Worm (Caenorhabditis elegans) whole organism, midembryonic: Measurements from ENCODE around the gene atl-1.

Experiments
- cog-1 ChIP-seq: sonication (generic microtip); optimal IDR thresholded peaks from 2 replicates; lab custom pipeline; 2016; ENCODE audit warnings: missing genetic modification characterization, missing compliant biosample characterization
- ref-1 ChIP-seq: fragments of 200-800 bp; sonication (Bioruptor generic); conservative IDR thresholded peaks from 2 replicates; pipeline ENCODE4 v1.3.6; 2022; ENCODE audit warnings: missing genetic modification reagents, missing genetic modification characterization, missing compliant biosample characterization
- tab-1 ChIP-seq: fragments of 200-800 bp; sonication (Bioruptor generic); IDR thresholded peaks from 2 replicates; pipeline ENCODE4 v1.3.6; 2022; ENCODE audit warnings: missing genetic modification characterization, missing compliant biosample characterization
- ztf-23 ChIP-seq: fragments of 200-800 bp; sonication (Bioruptor generic); IDR thresholded peaks from 2 replicates; pipeline ENCODE4 v1.3.6; 2022; ENCODE audit warnings: missing genetic modification reagents, missing genetic modification characterization, missing compliant biosample characterization

DNA sequence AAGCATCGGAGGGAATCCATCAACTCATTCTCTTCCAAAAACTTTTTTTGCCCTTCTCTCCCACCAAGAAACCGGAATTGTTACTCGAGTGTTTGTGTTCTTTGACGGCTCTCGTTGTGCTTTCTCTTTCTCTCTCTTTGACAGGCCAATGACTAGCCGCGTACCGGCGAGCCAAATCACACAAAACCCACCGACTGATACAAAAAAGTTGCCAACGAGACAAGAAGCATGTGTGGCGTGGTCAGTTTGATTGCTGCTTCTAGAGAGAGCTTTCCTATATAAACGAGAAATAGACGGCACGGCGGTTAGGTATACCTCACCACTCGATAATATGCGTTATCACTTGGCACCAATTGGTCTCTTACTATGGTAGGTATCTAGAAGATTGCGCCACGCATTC, 29.7 kb downstream of the atl-1 start, which contains the start of gene pqn-63:
- no peak for TF ChIP-seq cog-1 (tag; lab: Kevin White, UChicago)
- no peak for TF ChIP-seq ref-1
- no peak for TF ChIP-seq ztf-23 (GFP tag; lab: Robert Waterston, UW)
- no peak for TF ChIP-seq tab-1
